Worm (Caenorhabditis elegans): ENCODE results near the gene F35F10.13.

ce11 chrV:3269407-3269806 is 49.5 kb downstream of the F35F10.13 start, which contains the start of gene T28A11.19:
- TF ChIP-seq C34F6.9 (tag; optimal IDR thresholded peaks at IDR 0.05), result no peak
- TF ChIP-seq nhr-6 (tag; optimal IDR thresholded peaks at IDR 0.05), result no peak
- no peak for TF ChIP-seq unc-62 (GFP tag; optimal IDR thresholded peaks at IDR 0.05)
- no peak for TF ChIP-seq zag-1 (tag; optimal IDR thresholded peaks at IDR 0.05)
- no peak for TF ChIP-seq ztf-4 (tag; optimal IDR thresholded peaks at IDR 0.05)
- TF ChIP-seq nhr-25 (tag; optimal IDR thresholded peaks at IDR 0.05), result no peak
- TF ChIP-seq sma-3 (GFP tag; optimal IDR thresholded peaks at IDR 0.05), result no peak
- no peak for TF ChIP-seq blmp-1 (tag; optimal IDR thresholded peaks at IDR 0.05; ENCODE audit: insufficient read depth)
- TF ChIP-seq nhr-11 (tag; optimal IDR thresholded peaks at IDR 0.05), result no peak
